Fruit fly (Drosophila melanogaster): ENCODE measurements around the gene Rnp4F.

DNA sequence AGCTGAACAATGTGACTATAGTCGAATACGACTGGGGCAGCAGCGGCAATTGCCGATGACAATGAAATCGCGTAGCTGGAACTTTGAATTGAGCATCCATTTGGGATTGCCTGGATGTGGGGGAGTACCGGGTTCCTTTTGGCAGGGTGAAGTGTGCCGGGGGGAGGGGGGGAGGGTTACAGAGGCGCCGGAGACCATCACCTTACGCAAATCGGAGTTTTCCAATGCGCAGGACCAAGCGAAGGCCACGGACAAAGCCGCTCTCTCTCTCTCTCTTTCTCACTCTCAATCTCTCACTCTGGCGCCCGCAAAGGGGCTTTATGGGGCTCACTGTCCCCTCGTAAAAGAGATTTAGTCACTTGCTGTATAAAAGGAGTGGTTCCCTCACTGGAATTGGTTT lies 40.6 kb upstream of the Rnp4F start:
- TF ChIP-seq h (optimal IDR thresholded peaks at IDR 0.05) (no peak), psq (optimal IDR thresholded peaks at IDR 0.05) (no peak)
